Fruit fly (Drosophila melanogaster) whole organism, embryonic: ENCODE data around the gene GAPcenA.

Experiments used
- CG11085 ChIP-seq: fragments of 200-800 bp; sonication (Bioruptor generic); IDR thresholded peaks from 2 replicates; pipeline ENCODE4 v1.3.6; 2022; ENCODE audit warnings: missing biosample characterization, missing genetic modification characterization
- CG11093 ChIP-seq: fragments of 200-800 bp; sonication (Bioruptor generic); IDR thresholded peaks from 3 replicates; pipeline ENCODE4 v1.3.6; 2022; ENCODE audit warnings: missing biosample characterization, missing genetic modification characterization
- CG11695 ChIP-seq: fragments of 200-800 bp; sonication (Bioruptor generic); IDR thresholded peaks from 3 replicates; pipeline ENCODE4 v1.3.6; 2022; ENCODE audit warnings: missing biosample characterization, missing genetic modification characterization
- CG12659 ChIP-seq: fragments of 200-800 bp; sonication (Bioruptor generic); optimal IDR thresholded peaks from 3 replicates; lab custom pipeline; 2017; ENCODE audit warnings: mild to moderate bottlenecking, missing biosample characterization, missing genetic modification reagents, missing genetic modification characterization
- CG1529 ChIP-seq: fragments of 200-800 bp; sonication (Bioruptor generic); optimal IDR thresholded peaks from 3 replicates; lab custom pipeline; 2018; ENCODE audit warnings: missing biosample characterization, missing genetic modification characterization
- CG16815 ChIP-seq: fragments of 200-800 bp; sonication (Bioruptor generic); optimal IDR thresholded peaks from 3 replicates; lab custom pipeline; 2017; ENCODE audit warnings: missing biosample characterization, mild to moderate bottlenecking, missing genetic modification characterization
- CG17186 ChIP-seq: fragments of 200-800 bp; sonication (Bioruptor generic); optimal IDR thresholded peaks from 3 replicates; lab custom pipeline; 2017; ENCODE audit warnings: missing biosample characterization, missing genetic modification reagents, missing genetic modification characterization
- CG17568 ChIP-seq: fragments of 200-800 bp; sonication (Bioruptor generic); optimal IDR thresholded peaks from 2 replicates; lab custom pipeline; 2018; ENCODE audit warnings: missing biosample characterization, mild to moderate bottlenecking, missing genetic modification characterization, moderate library complexity
- CG17829 ChIP-seq: fragments of 200-800 bp; optimal IDR thresholded peaks from 2 replicates; lab custom pipeline; 2019; ENCODE audit warnings: missing biosample characterization, mild to moderate bottlenecking, missing genetic modification characterization, moderate library complexity
- CG3163 ChIP-seq: fragments of 200-800 bp; sonication (Bioruptor generic); optimal IDR thresholded peaks from 3 replicates; lab custom pipeline; 2016; ENCODE audit warnings: missing biosample characterization, missing genetic modification characterization
- CG32767 ChIP-seq: fragments of 200-800 bp; sonication (Bioruptor generic); IDR thresholded peaks from 2 replicates; pipeline ENCODE4 v1.3.6; 2022; ENCODE audit warnings: missing biosample characterization, missing genetic modification characterization
- CG33557 ChIP-seq: fragments of 200-800 bp; sonication (Bioruptor generic); optimal IDR thresholded peaks from 2 replicates; lab custom pipeline; 2019; ENCODE audit warnings: missing biosample characterization, mild to moderate bottlenecking, missing genetic modification characterization, moderate library complexity
- CG34422 ChIP-seq: fragments of 200-800 bp; sonication (Bioruptor generic); IDR thresholded peaks from 3 replicates; pipeline ENCODE4 v1.3.6; 2022; ENCODE audit warnings: missing biosample characterization, missing genetic modification characterization
- CG4404 ChIP-seq: fragments of 200-800 bp; sonication (Bioruptor generic); IDR thresholded peaks from 2 replicates; pipeline ENCODE4 v1.3.6; 2022; ENCODE audit warnings: missing biosample characterization, missing genetic modification characterization
- CG5180 ChIP-seq: fragments of 200-800 bp; sonication (Bioruptor generic); optimal IDR thresholded peaks from 3 replicates; lab custom pipeline; 2017; ENCODE audit warnings: missing biosample characterization, missing genetic modification characterization, mild to moderate bottlenecking, moderate library complexity, missing genetic modification reagents
- CG5245 ChIP-seq: fragments of 200-800 bp; sonication (Bioruptor generic); optimal IDR thresholded peaks from 3 replicates; lab custom pipeline; 2016; ENCODE audit warnings: missing biosample characterization, missing genetic modification characterization
- CG6654 ChIP-seq: fragments of 200-800 bp; sonication (Bioruptor generic); optimal IDR thresholded peaks from 2 replicates; lab custom pipeline; 2017; ENCODE audit warnings: missing biosample characterization, mild to moderate bottlenecking, missing genetic modification characterization
- CG7357 ChIP-seq: fragments of 200-800 bp; sonication (Bioruptor generic); IDR thresholded peaks from 3 replicates; pipeline ENCODE4 v1.3.6; 2022; ENCODE audit warnings: missing biosample characterization, missing genetic modification characterization
- CG9876 ChIP-seq: fragments of 200-800 bp; sonication (Bioruptor generic); optimal IDR thresholded peaks from 2 replicates; lab custom pipeline; 2016; ENCODE audit warnings: missing biosample characterization, missing genetic modification characterization
- CG9932 ChIP-seq: fragments of 200-800 bp; sonication (Bioruptor generic); IDR thresholded peaks from 2 replicates; pipeline ENCODE4 v1.3.6; 2022; ENCODE audit warnings: missing biosample characterization, missing genetic modification characterization
- D ChIP-seq, 2 experiments: fragments of 200-800 bp in 1 of 2; fragments of >200 bp in 1 of 2; sonication (Bioruptor generic) in 1 of 2; optimal IDR thresholded peaks; 2 replicates in 1 of 2; 3 replicates in 1 of 2; lab custom pipeline; 2017; ENCODE audit warnings: mild to moderate bottlenecking in 1 of 2, missing biosample characterization in 1 of 2, missing genetic modification characterization in 1 of 2, missing genetic modification reagents in 1 of 2
- Dfd ChIP-seq, 2 experiments: fragments of >200 bp; optimal IDR thresholded peaks; 2 replicates each; lab custom pipeline; 2017; ENCODE audit warnings: missing biosample characterization in 2 of 2, missing genetic modification characterization in 2 of 2
- E2f2 ChIP-seq: fragments of 200-800 bp; sonication (Bioruptor generic); IDR thresholded peaks from 2 replicates; pipeline ENCODE4 v1.3.6; 2022; ENCODE audit warnings: missing biosample characterization, missing genetic modification characterization
- Elba2 ChIP-seq: fragments of 200-800 bp; sonication (Bioruptor generic); optimal IDR thresholded peaks from 3 replicates; lab custom pipeline; 2016; ENCODE audit warnings: missing biosample characterization, missing genetic modification characterization
- Hr3 ChIP-seq: fragments of 200-800 bp; sonication (Bioruptor generic); optimal IDR thresholded peaks from 3 replicates; lab custom pipeline; 2016; ENCODE audit warnings: missing biosample characterization, missing genetic modification characterization
- Lpt ChIP-seq: fragments of >200 bp; optimal IDR thresholded peaks from 2 replicates; lab custom pipeline; 2018; ENCODE audit warnings: missing biosample characterization, missing genetic modification characterization
- NK7.1 ChIP-seq: fragments of 200-800 bp; sonication (Bioruptor generic); optimal IDR thresholded peaks from 3 replicates; lab custom pipeline; 2016; ENCODE audit warnings: missing biosample characterization, missing genetic modification characterization
- Nf-YC ChIP-seq: fragments of 200-800 bp; optimal IDR thresholded peaks from 3 replicates; lab custom pipeline; 2019; ENCODE audit warnings: missing biosample characterization, mild to moderate bottlenecking, missing genetic modification characterization, moderate library complexity
- Oaz ChIP-seq: fragments of 200-800 bp; sonication (Bioruptor generic); IDR thresholded peaks from 2 replicates; pipeline ENCODE4 v1.3.6; 2022; ENCODE audit warnings: missing biosample characterization, missing genetic modification characterization
- Opbp ChIP-seq: fragments of 200-800 bp; sonication (Bioruptor generic); IDR thresholded peaks from 3 replicates; pipeline ENCODE4 v1.3.6; 2022; ENCODE audit warnings: missing biosample characterization, missing genetic modification characterization; ENCODE audit not compliant: partially characterized antibody
- Scr ChIP-seq: fragments of 200-800 bp; sonication (Bioruptor generic); IDR thresholded peaks from 2 replicates; pipeline ENCODE4 v1.3.6; 2022; ENCODE audit warnings: missing biosample characterization, missing genetic modification characterization; ENCODE audit not compliant: partially characterized antibody
- Sry-β ChIP-seq: fragments of 200-800 bp; sonication (Bioruptor generic); optimal IDR thresholded peaks from 2 replicates; lab custom pipeline; 2018; ENCODE audit warnings: missing biosample characterization, mild to moderate bottlenecking, missing genetic modification characterization, moderate library complexity
- abd-A ChIP-seq: fragments of 200-800 bp; sonication (Bioruptor generic); optimal IDR thresholded peaks from 3 replicates; lab custom pipeline; 2019; ENCODE audit warnings: missing biosample characterization, mild to moderate bottlenecking, missing genetic modification characterization, moderate library complexity
- aop ChIP-seq: fragments of 200-800 bp; sonication (Bioruptor generic); IDR thresholded peaks from 2 replicates; pipeline ENCODE4 v1.3.6; 2022; ENCODE audit warnings: missing biosample characterization, missing genetic modification characterization
- az2 ChIP-seq: fragments of 200-800 bp; sonication (Bioruptor generic); optimal IDR thresholded peaks from 3 replicates; lab custom pipeline; 2016; ENCODE audit warnings: missing biosample characterization, missing genetic modification characterization
- caup ChIP-seq: fragments of 200-800 bp; sonication (Bioruptor generic); optimal IDR thresholded peaks from 3 replicates; lab custom pipeline; 2017; ENCODE audit warnings: missing biosample characterization, mild to moderate bottlenecking, missing genetic modification characterization, moderate library complexity; ENCODE audit not compliant: severe bottlenecking
- chm ChIP-seq: fragments of 200-800 bp; sonication (Bioruptor generic); IDR thresholded peaks from 2 replicates; pipeline ENCODE4 v1.3.6; 2022; ENCODE audit warnings: missing biosample characterization, missing genetic modification characterization
- dan ChIP-seq: fragments of 200-800 bp; sonication (Bioruptor generic); IDR thresholded peaks from 2 replicates; pipeline ENCODE4 v1.3.6; 2022; ENCODE audit warnings: missing biosample characterization, missing genetic modification characterization
- exex ChIP-seq: fragments of 200-800 bp; sonication (Bioruptor generic); optimal IDR thresholded peaks from 4 replicates; lab custom pipeline; 2018; ENCODE audit warnings: missing biosample characterization, mild to moderate bottlenecking, missing genetic modification characterization, moderate library complexity
- ham ChIP-seq: fragments of 200-800 bp; sonication (Bioruptor generic); IDR thresholded peaks from 2 replicates; pipeline ENCODE4 v1.3.6; 2022; ENCODE audit warnings: missing biosample characterization, missing genetic modification characterization
- hkb ChIP-seq, 2 experiments: fragments of 200-800 bp in 1 of 2; fragments of >200 bp in 1 of 2; sonication (Bioruptor generic) in 1 of 2; IDR thresholded peaks in 1 of 2; optimal IDR thresholded peaks in 1 of 2; 2 replicates each; pipeline versions ENCODE4 v1.3.6 to Lab custom; 2017 to 2022; ENCODE audit warnings: missing biosample characterization in 1 of 2, missing genetic modification characterization in 1 of 2
- inv ChIP-seq: fragments of 200-800 bp; sonication (Bioruptor generic); IDR thresholded peaks from 2 replicates; pipeline ENCODE4 v1.3.6; 2022; ENCODE audit warnings: missing biosample characterization, missing genetic modification characterization; ENCODE audit not compliant: partially characterized antibody
- jumu ChIP-seq: fragments of 200-800 bp; sonication (Bioruptor generic); optimal IDR thresholded peaks from 3 replicates; lab custom pipeline; 2016; ENCODE audit warnings: missing biosample characterization, missing genetic modification characterization
- luna ChIP-seq: fragments of 200-800 bp; sonication (Bioruptor generic); optimal IDR thresholded peaks from 2 replicates; lab custom pipeline; 2016; ENCODE audit warnings: missing biosample characterization, missing genetic modification characterization
- pum ChIP-seq: fragments of 200-800 bp; sonication (Bioruptor generic); optimal IDR thresholded peaks from 2 replicates; lab custom pipeline; 2016; ENCODE audit warnings: missing biosample characterization, missing genetic modification characterization
- ro ChIP-seq: fragments of 200-800 bp; sonication (Bioruptor generic); IDR thresholded peaks from 2 replicates; pipeline ENCODE4 v1.3.6; 2022; ENCODE audit warnings: missing biosample characterization, missing genetic modification characterization
- run ChIP-seq: fragments of 200-800 bp; sonication (Bioruptor generic); optimal IDR thresholded peaks from 3 replicates; lab custom pipeline; 2018; ENCODE audit warnings: missing biosample characterization, mild to moderate bottlenecking, missing genetic modification characterization
- ttk ChIP-seq: fragments of 200-800 bp; sonication (Bioruptor generic); IDR thresholded peaks from 2 replicates; pipeline ENCODE4 v2.1.2; 2022; ENCODE audit warnings: missing biosample characterization, missing genetic modification characterization

GAPcenA gene

dm6 chr3L:8340264-8341095 is 5.9 kb upstream of the GAPcenA start, which contains the start of the genes Prim1 and CG7083 (continued):
- no peak for TF ChIP-seq abd-A (tag; lab: Kevin White, UChicago)
- TF ChIP-seq CG17186 (GFP tag; lab: Kevin White, UChicago), result peak; percentile 81
- no peak for TF ChIP-seq CG7357 (GFP tag; lab: Robert Waterston, UW)
- TF ChIP-seq jumu, result peak; percentile 64
- peak; percentile 55 for TF ChIP-seq caup (GFP tag; lab: Kevin White, UChicago)
- TF ChIP-seq Oaz (GFP tag; lab: Robert Waterston, UW), result no peak
- TF ChIP-seq CG11085 (GFP tag; lab: Robert Waterston, UW), result no peak
- 0 out of 2 replicates have a peak, but pooled peaks have one; percentile 19 for TF ChIP-seq ttk
- peak; percentile 12 for TF ChIP-seq Elba2 (GFP tag; lab: Kevin White, UChicago)
- peak; percentile 50; the same call in 1 of the 2 replicates for TF ChIP-seq CG9932 (GFP tag; lab: Robert Waterston, UW)
- TF ChIP-seq exex (tag; lab: Kevin White, UChicago), result peak; percentile 35
- TF ChIP-seq CG5180 (GFP tag; lab: Kevin White, UChicago), result no peak
- TF ChIP-seq inv (GFP tag; lab: Robert Waterston, UW), result no peak
- TF ChIP-seq Dfd (GFP tag; optimal IDR thresholded peaks at IDR 0.05; lab: Kevin White, UChicago), result no peak
- no peak for TF ChIP-seq aop (GFP tag; lab: Robert Waterston, UW)
- peak; percentile 38 for TF ChIP-seq CG33557
- no peak for TF ChIP-seq Sry-β
- TF ChIP-seq pum (GFP tag; lab: Kevin White, UChicago), result peak; percentile 62
- peak; percentile 17 for TF ChIP-seq hkb (optimal IDR thresholded peaks at IDR 0.05; lab: Kevin White, UChicago)
- 0 out of 2 replicates have a peak, but pooled peaks have one; percentile 21 for TF ChIP-seq hkb (GFP tag; IDR thresholded peaks at IDR 0.05; lab: Robert Waterston, UW)
- no peak for TF ChIP-seq chm (GFP tag; lab: Robert Waterston, UW)
- TF ChIP-seq CG5245 (GFP tag; lab: Kevin White, UChicago), result peak; percentile 10
- no peak for TF ChIP-seq D (optimal IDR thresholded peaks at IDR 0.05; lab: Kevin White, UChicago)
- peak; percentile 17 for TF ChIP-seq D (GFP tag; optimal IDR thresholded peaks at IDR 0.05; lab: Kevin White, UChicago)
- no peak for TF ChIP-seq Opbp
- peak; percentile 79 for TF ChIP-seq CG34422
- 0 out of 3 replicates have a peak, but pooled peaks have one; percentile 6 for TF ChIP-seq CG11695 (GFP tag; lab: Robert Waterston, UW)
- no peak for TF ChIP-seq CG32767 (GFP tag; lab: Robert Waterston, UW)
- TF ChIP-seq CG17568 (GFP tag; lab: Kevin White, UChicago), result no peak
- TF ChIP-seq Nf-YC (tag; lab: Kevin White, UChicago), result peak; percentile 47
- TF ChIP-seq luna (GFP tag; lab: Kevin White, UChicago), result peak; percentile 5
- no peak for TF ChIP-seq dan (GFP tag; lab: Robert Waterston, UW)
- TF ChIP-seq NK7.1 (GFP tag; lab: Kevin White, UChicago), result peak; percentile 37
- TF ChIP-seq CG4404, result no peak
- TF ChIP-seq Scr, result peak; percentile 48
- TF ChIP-seq run (tag; lab: Kevin White, UChicago), result no peak
- no peak for TF ChIP-seq CG11093 (GFP tag; lab: Robert Waterston, UW)
- TF ChIP-seq ham, result no peak
- peak; percentile 18 for TF ChIP-seq CG9876 (GFP tag; lab: Kevin White, UChicago)
- TF ChIP-seq ro (GFP tag; lab: Robert Waterston, UW), result no peak
- peak; percentile 46 for TF ChIP-seq CG1529 (GFP tag; lab: Kevin White, UChicago)
- peak; percentile 13 for TF ChIP-seq CG3163 (GFP tag; lab: Kevin White, UChicago)
- peak; percentile 63 for TF ChIP-seq az2 (GFP tag; lab: Kevin White, UChicago)
- no peak for TF ChIP-seq Lpt
- TF ChIP-seq CG12659, result peak; percentile 47
- TF ChIP-seq CG16815, result no peak
- peak; percentile 59 for TF ChIP-seq CG17829 (tag; lab: Kevin White, UChicago)
- TF ChIP-seq E2f2 (GFP tag; lab: Robert Waterston, UW), result peak; percentile 82
- TF ChIP-seq CG6654, result no peak
- peak; percentile 49 for TF ChIP-seq Hr3 (GFP tag; lab: Kevin White, UChicago)
